Worm (Caenorhabditis elegans): ENCODE results near the gene F10D2.10.

Gene F10D2.10

DNA sequence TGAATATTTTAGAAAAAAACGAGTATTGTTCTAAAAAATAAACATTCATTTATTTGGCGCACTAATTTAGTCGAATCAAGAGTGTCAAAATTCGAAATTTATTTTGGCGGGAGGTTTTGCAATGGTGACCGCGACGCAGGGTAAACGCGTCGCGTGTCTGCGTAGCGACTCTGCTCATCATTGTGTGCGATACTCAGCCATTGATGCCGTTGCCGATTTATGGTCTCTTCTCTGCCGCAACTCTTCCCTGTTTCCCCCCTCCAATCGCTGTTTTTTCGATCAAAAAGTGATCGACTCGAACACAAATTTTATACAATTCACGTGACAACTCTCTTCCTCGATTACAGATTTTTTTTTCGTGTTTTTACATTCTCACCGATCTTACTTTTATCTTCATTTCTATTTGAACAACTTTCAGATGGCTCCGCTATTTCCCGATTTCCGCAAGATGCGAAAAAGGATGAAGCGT is 40.6 kb upstream of the F10D2.10 start, which contains the start of gene F09G2.2 (continued):
- peak; percentile 83 for TF ChIP-seq hlh-30 (tag; optimal IDR thresholded peaks at IDR 0.05; ENCODE audit: insufficient read depth)
- 0 out of 2 replicates have a peak, but pooled peaks have one; percentile 36 for TF ChIP-seq mxl-2 (GFP tag; conservative IDR thresholded peaks at IDR 0.05)
- TF ChIP-seq nhr-28 (tag; optimal IDR thresholded peaks at IDR 0.05), result peak; percentile 81
- TF ChIP-seq arid-1 (GFP tag; conservative IDR thresholded peaks at IDR 0.05), result peak; percentile 68
- TF ChIP-seq skn-1 (tag; optimal IDR thresholded peaks at IDR 0.05), result no peak
- no peak for TF ChIP-seq pqm-1 (tag; optimal IDR thresholded peaks at IDR 0.05)
- TF ChIP-seq php-3 (GFP tag; IDR thresholded peaks at IDR 0.05), result peak; percentile 46; the same call in 1 of the 2 replicates
- no peak for TF ChIP-seq ceh-82 (tag; optimal IDR thresholded peaks at IDR 0.05)
- no peak for TF ChIP-seq saeg-2 (GFP tag; IDR thresholded peaks at IDR 0.05)
- TF ChIP-seq ces-1 (GFP tag; optimal IDR thresholded peaks at IDR 0.05), result no peak
- TF ChIP-seq ama-1 (optimal IDR thresholded peaks at IDR 0.05), result peak; percentile 61
- no peak for TF ChIP-seq nhr-237 (tag; optimal IDR thresholded peaks at IDR 0.05)
- TF ChIP-seq mxl-3 (GFP tag; optimal IDR thresholded peaks at IDR 0.05), result peak; percentile 43
- TF ChIP-seq nhr-41 (GFP tag; IDR thresholded peaks at IDR 0.05), result no peak
- TF ChIP-seq tag-97 (GFP tag; IDR thresholded peaks at IDR 0.05), result no peak
- TF ChIP-seq hlh-11 (tag; optimal IDR thresholded peaks at IDR 0.05), result peak; percentile 94
- TF ChIP-seq lin-1 (GFP tag; IDR thresholded peaks at IDR 0.05), result peak; percentile 65
- TF ChIP-seq zip-11 (GFP tag; IDR thresholded peaks at IDR 0.05), result no peak
- TF ChIP-seq ctbp-1 (GFP tag; IDR thresholded peaks at IDR 0.05), result peak; percentile 74
- TF ChIP-seq gei-8 (GFP tag; optimal IDR thresholded peaks at IDR 0.05), result no peak
- TF ChIP-seq fos-1 (tag; optimal IDR thresholded peaks at IDR 0.05), result no peak
- TF ChIP-seq unc-62 (GFP tag; optimal IDR thresholded peaks at IDR 0.05 in 1 of 2), result peak in 1 of 2 experiments; percentile 98
- no peak for TF ChIP-seq unc-62 (tag; optimal IDR thresholded peaks at IDR 0.05)
- peak; percentile 88 for TF ChIP-seq ceh-20 (GFP tag; IDR thresholded peaks at IDR 0.05)
- 0 out of 2 replicates have a peak, but pooled peaks have one; percentile 45 for TF ChIP-seq dmd-9 (GFP tag; IDR thresholded peaks at IDR 0.05)
- TF ChIP-seq cey-2 (tag; optimal IDR thresholded peaks at IDR 0.05; ENCODE audit: borderline replicate concordance, insufficient read depth), result no peak
- no peak for TF ChIP-seq egl-27 (tag; optimal IDR thresholded peaks at IDR 0.05)
- TF ChIP-seq lin-13 (GFP tag; optimal IDR thresholded peaks at IDR 0.05), result peak; percentile 90
- no peak for TF ChIP-seq F44E2.7 (GFP tag; IDR thresholded peaks at IDR 0.05)
- TF ChIP-seq daf-8 (GFP tag; IDR thresholded peaks at IDR 0.05), result no peak
- TF ChIP-seq Y48G9A.11 (GFP tag; IDR thresholded peaks at IDR 0.05), result peak; percentile 63
- peak; percentile 99 for TF ChIP-seq aha-1 (tag)
- peak; percentile 41 for TF ChIP-seq ztf-7 (tag; optimal IDR thresholded peaks at IDR 0.05)
- TF ChIP-seq ZK337.2 (GFP tag; IDR thresholded peaks at IDR 0.05), result no peak
- TF ChIP-seq tra-1 (GFP tag; IDR thresholded peaks at IDR 0.05), result peak; percentile 89
- peak; percentile 80; the same call in 1 of the 2 replicates for TF ChIP-seq lin-29 (GFP tag; IDR thresholded peaks at IDR 0.05)
- TF ChIP-seq lin-39 (tag; optimal IDR thresholded peaks at IDR 0.05), result no peak
- TF ChIP-seq lir-3 (tag; optimal IDR thresholded peaks at IDR 0.05), result no peak
- peak; percentile 94 for TF ChIP-seq dpl-1 (GFP tag; optimal IDR thresholded peaks at IDR 0.05)
- peak; percentile 28 for TF ChIP-seq lin-15B (tag; optimal IDR thresholded peaks at IDR 0.05)
- TF ChIP-seq lin-38 (GFP tag; IDR thresholded peaks at IDR 0.05), result peak; percentile 87
- no peak for TF ChIP-seq daf-19 (GFP tag; conservative IDR thresholded peaks at IDR 0.05)
- 0 out of 2 replicates have a peak, but pooled peaks have one; percentile 44 for TF ChIP-seq D1046.2 (GFP tag; IDR thresholded peaks at IDR 0.05)
- TF ChIP-seq Y75B8A.6 (GFP tag; IDR thresholded peaks at IDR 0.05), result no peak
- no peak for TF ChIP-seq zag-1 (tag; optimal IDR thresholded peaks at IDR 0.05)
- no peak for TF ChIP-seq ztf-11 (tag; optimal IDR thresholded peaks at IDR 0.05)
- TF ChIP-seq fkh-10 (GFP tag; optimal IDR thresholded peaks at IDR 0.05), result peak; percentile 70
- no peak for TF ChIP-seq lim-7 (GFP tag; IDR thresholded peaks at IDR 0.05)
- TF ChIP-seq R02D3.7 (tag; optimal IDR thresholded peaks at IDR 0.05), result no peak
- TF ChIP-seq snpc-1.2 (GFP tag; IDR thresholded peaks at IDR 0.05), result peak; percentile 53; the same call in 1 of the 2 replicates
- TF ChIP-seq Y105C5A.15 (GFP tag; IDR thresholded peaks at IDR 0.05), result no peak
- 0 out of 2 replicates have a peak, but pooled peaks have one; percentile 14 for TF ChIP-seq vab-7 (GFP tag; IDR thresholded peaks at IDR 0.05)
